Worm (Caenorhabditis elegans) whole organism, young adult: ENCODE measurements around the gene tab-1.
A peak's percentile ranks its signal among the peaks of the same experiment; 100 is the strongest.

Experiments
- B0336.3 ChIP-seq: fragments of 200-800 bp; sonication (Bioruptor generic); IDR thresholded peaks from 2 replicates; pipeline ENCODE4 v1.3.6; 2022; ENCODE audit warnings: missing genetic modification characterization, missing compliant biosample characterization
- C06A6.2 ChIP-seq: fragments of 200-800 bp; sonication (Bioruptor generic); conservative IDR thresholded peaks from 2 replicates; pipeline ENCODE4 v1.3.6; 2022; ENCODE audit warnings: missing genetic modification characterization, missing compliant biosample characterization
- C17E4.6 ChIP-seq: fragments of 200-800 bp; sonication (Bioruptor generic); IDR thresholded peaks from 2 replicates; pipeline ENCODE4 v1.3.6; 2022; ENCODE audit warnings: missing genetic modification reagents, missing genetic modification characterization, missing compliant biosample characterization
- F55B11.4 ChIP-seq: sonication (generic microtip); optimal IDR thresholded peaks from 2 replicates; lab custom pipeline; 2016; ENCODE audit warnings: missing compliant biosample characterization, missing genetic modification characterization, borderline replicate concordance; ENCODE audit not compliant: insufficient read depth
- K11D2.4 ChIP-seq: fragments of 200-800 bp; sonication (Bioruptor generic); IDR thresholded peaks from 2 replicates; pipeline ENCODE4 v1.3.6; 2022; ENCODE audit warnings: missing genetic modification reagents, missing genetic modification characterization, missing compliant biosample characterization
- K12H6.12 ChIP-seq: fragments of 200-800 bp; sonication (Bioruptor generic); optimal IDR thresholded peaks from 2 replicates; lab custom pipeline; 2018; ENCODE audit warnings: mild to moderate bottlenecking, missing genetic modification characterization, missing compliant biosample characterization
- T26A5.8 ChIP-seq: sonication (generic microtip); optimal IDR thresholded peaks from 2 replicates; lab custom pipeline; 2016; ENCODE audit warnings: missing genetic modification characterization, missing compliant biosample characterization
- Y53F4B.3 ChIP-seq: fragments of 200-800 bp; sonication (Bioruptor generic); IDR thresholded peaks from 2 replicates; pipeline ENCODE4 v1.3.6; 2022; ENCODE audit warnings: missing genetic modification reagents, missing genetic modification characterization, missing compliant biosample characterization
- Y53G8AR.9 ChIP-seq: fragments of 200-800 bp; sonication (Bioruptor generic); conservative IDR thresholded peaks from 2 replicates; pipeline ENCODE4 v1.3.6; 2022; ENCODE audit warnings: missing genetic modification reagents, missing genetic modification characterization, missing compliant biosample characterization
- Y56A3A.18 ChIP-seq: fragments of 200-800 bp; sonication (Bioruptor generic); IDR thresholded peaks from 2 replicates; pipeline ENCODE4 v1.3.6; 2022; ENCODE audit warnings: missing genetic modification reagents, missing genetic modification characterization, missing compliant biosample characterization
- Y95B8A.8 ChIP-seq: fragments of 200-800 bp; sonication (Bioruptor generic); IDR thresholded peaks from 2 replicates; pipeline ENCODE4 v1.3.6; 2022; ENCODE audit warnings: missing genetic modification reagents, missing genetic modification characterization, missing compliant biosample characterization
- ZK185.1 ChIP-seq: sonication (generic microtip); optimal IDR thresholded peaks from 2 replicates; lab custom pipeline; 2016; ENCODE audit warnings: mild to moderate bottlenecking, missing genetic modification characterization, missing compliant biosample characterization; ENCODE audit not compliant: poor library complexity, severe bottlenecking
- attf-3 ChIP-seq: fragments of 200-800 bp; sonication (Bioruptor generic); conservative IDR thresholded peaks from 2 replicates; pipeline ENCODE4 v1.3.6; 2022; ENCODE audit warnings: missing genetic modification reagents, missing genetic modification characterization, missing compliant biosample characterization
- cebp-1 ChIP-seq, 2 experiments: fragments of 200-800 bp in 1 of 2; sonication (Bioruptor generic) in 1 of 2; sonication (generic microtip) in 1 of 2; IDR thresholded peaks in 1 of 2; optimal IDR thresholded peaks in 1 of 2; 2 replicates each; pipeline versions ENCODE4 v1.3.6 to Lab custom; 2017 to 2022; ENCODE audit warnings: missing compliant biosample characterization in 2 of 2, missing genetic modification characterization in 2 of 2, mild to moderate bottlenecking in 1 of 2, missing genetic modification reagents in 1 of 2, moderate library complexity in 1 of 2
- ceh-27 ChIP-seq: fragments of 200-800 bp; sonication (Bioruptor generic); optimal IDR thresholded peaks from 2 replicates; lab custom pipeline; 2018; ENCODE audit warnings: mild to moderate bottlenecking, missing genetic modification characterization, moderate library complexity, missing compliant biosample characterization
- ceh-58 ChIP-seq: fragments of 200-800 bp; sonication (Bioruptor generic); IDR thresholded peaks from 2 replicates; pipeline ENCODE4 v1.3.6; 2022; ENCODE audit warnings: missing genetic modification characterization, missing compliant biosample characterization
- chd-7 ChIP-seq: sonication (generic microtip); optimal IDR thresholded peaks from 2 replicates; lab custom pipeline; 2016; ENCODE audit warnings: mild to moderate bottlenecking, missing genetic modification characterization, moderate library complexity, missing compliant biosample characterization
- dox-1 ChIP-seq: fragments of 200-800 bp; sonication (Bioruptor generic); IDR thresholded peaks from 2 replicates; pipeline ENCODE4 v1.3.6; 2022; ENCODE audit warnings: missing genetic modification reagents, missing genetic modification characterization, missing compliant biosample characterization
- ekl-4 ChIP-seq: fragments of 200-800 bp; sonication (Bioruptor generic); IDR thresholded peaks from 2 replicates; pipeline ENCODE4 v1.3.6; 2022; ENCODE audit warnings: missing genetic modification reagents, missing genetic modification characterization, missing compliant biosample characterization
- let-526 ChIP-seq: fragments of 200-800 bp; sonication (Bioruptor generic); IDR thresholded peaks from 2 replicates; pipeline ENCODE4 v1.3.6; 2022; ENCODE audit warnings: missing genetic modification reagents, missing genetic modification characterization, missing compliant biosample characterization
- lin-54 ChIP-seq: fragments of 200-800 bp; sonication (Bioruptor generic); optimal IDR thresholded peaks from 2 replicates; lab custom pipeline; 2018; ENCODE audit warnings: mild to moderate bottlenecking, missing genetic modification characterization, missing compliant biosample characterization
- madf-8 ChIP-seq: fragments of 200-800 bp; sonication (Bioruptor generic); conservative IDR thresholded peaks from 2 replicates; pipeline ENCODE4 v1.3.6; 2022; ENCODE audit warnings: missing genetic modification reagents, missing genetic modification characterization, missing compliant biosample characterization
- nfya-2 ChIP-seq: fragments of 200-800 bp; sonication (Bioruptor generic); IDR thresholded peaks from 2 replicates; pipeline ENCODE4 v1.3.6; 2022; ENCODE audit warnings: missing genetic modification reagents, missing genetic modification characterization, missing compliant biosample characterization
- nfyb-1 ChIP-seq: fragments of 200-800 bp; sonication (Bioruptor generic); IDR thresholded peaks from 2 replicates; pipeline ENCODE4 v1.3.6; 2022; ENCODE audit warnings: missing genetic modification reagents, missing genetic modification characterization, missing compliant biosample characterization
- nhr-80 ChIP-seq: sonication (generic microtip); optimal IDR thresholded peaks from 2 replicates; lab custom pipeline; 2016; ENCODE audit warnings: missing genetic modification characterization, missing compliant biosample characterization
- pha-4 ChIP-seq: fragments of 150-350 bp; sonication (generic microtip); optimal IDR thresholded peaks from 2 replicates; lab custom pipeline; 2014; ENCODE audit warnings: missing biosample characterization, missing genetic modification reagents, missing genetic modification characterization
- rec-8 ChIP-seq, 2 experiments: sonication (generic microtip); optimal IDR thresholded peaks; 2 replicates each; lab custom pipeline; 2016; ENCODE audit warnings: mild to moderate bottlenecking in 2 of 2, missing genetic modification characterization in 2 of 2, missing genetic modification reagents in 2 of 2, missing genotype in 2 of 2, missing biosample characterization in 1 of 2, missing compliant biosample characterization in 1 of 2, moderate library complexity in 1 of 2
- rpc-1 ChIP-seq, 2 experiments: fragments of 150-350 bp in 1 of 2; sonication (generic microtip) in 1 of 2; optimal IDR thresholded peaks; 2 replicates each; lab custom pipeline; 2014 to 2018; ENCODE audit warnings: missing biosample characterization in 1 of 2, missing genetic modification characterization in 1 of 2, missing genetic modification reagents in 1 of 2, missing genotype in 1 of 2
- snpc-1.3 ChIP-seq: sonication (generic microtip); optimal IDR thresholded peaks from 2 replicates; lab custom pipeline; 2017; ENCODE audit warnings: missing genetic modification characterization, mild to moderate bottlenecking, missing compliant biosample characterization, antibody characterized with exemption, moderate library complexity, missing genotype, missing genetic modification reagents; ENCODE audit not compliant: insufficient read depth
- sptf-2 ChIP-seq: fragments of 200-800 bp; sonication (Bioruptor generic); optimal IDR thresholded peaks from 2 replicates; lab custom pipeline; 2018; ENCODE audit warnings: mild to moderate bottlenecking, missing genetic modification characterization, missing compliant biosample characterization
- unc-130 ChIP-seq: sonication (generic microtip); optimal IDR thresholded peaks from 2 replicates; lab custom pipeline; 2016; ENCODE audit warnings: missing genetic modification reagents, missing genetic modification characterization, missing compliant biosample characterization
- xnd-1 ChIP-seq: sonication (generic microtip); optimal IDR thresholded peaks from 2 replicates; lab custom pipeline; 2016; ENCODE audit warnings: missing genotype, missing genetic modification reagents, missing genetic modification characterization, missing compliant biosample characterization

The tab-1 gene

ce11 chrII:6835972-6836595, 33.0 kb downstream of the tab-1 start:
- TF ChIP-seq nfya-2 (GFP tag; lab: Robert Waterston, UW) (no peak), B0336.3 (GFP tag; lab: Robert Waterston, UW) (no peak), lin-54 (GFP tag; lab: Kevin White, UChicago) (no peak), C06A6.2 (GFP tag; lab: Robert Waterston, UW) (no peak), ceh-27 (GFP tag; lab: Kevin White, UChicago) (no peak), K11D2.4 (no peak), K12H6.12 (tag; lab: Kevin White, UChicago) (peak; percentile 19), Y53G8AR.9 (GFP tag; lab: Robert Waterston, UW) (no peak), pha-4 (tag; lab: Kevin White, UChicago) (peak; percentile 42), snpc-1.3 (tag; lab: Kevin White, UChicago) (no peak)

ce11 chrII:6836762-6837566, 33.8 kb downstream of the tab-1 start:
- TF ChIP-seq dox-1 (GFP tag; lab: Robert Waterston, UW) = 0 out of 2 replicates have a peak, but pooled peaks have one; percentile 5
- no peak for TF ChIP-seq rpc-1 (optimal IDR thresholded peaks at IDR 0.05; lab: Kevin White, UChicago)
- no peak for TF ChIP-seq rpc-1 (tag; optimal IDR thresholded peaks at IDR 0.05; lab: Kevin White, UChicago)
- no peak for TF ChIP-seq rec-8 (tag; optimal IDR thresholded peaks at IDR 0.05; lab: Kevin White, UChicago)
- no peak for TF ChIP-seq Y95B8A.8 (GFP tag; lab: Robert Waterston, UW)
- TF ChIP-seq T26A5.8 (tag; lab: Kevin White, UChicago) = no peak
- TF ChIP-seq pha-4 (tag; lab: Kevin White, UChicago) = peak; percentile 14
- TF ChIP-seq attf-3 (GFP tag; lab: Robert Waterston, UW) = no peak
- TF ChIP-seq cebp-1 (GFP tag; IDR thresholded peaks at IDR 0.05; lab: Robert Waterston, UW) = no peak
- peak; percentile 39 for TF ChIP-seq cebp-1 (tag; optimal IDR thresholded peaks at IDR 0.05; lab: Kevin White, UChicago)
- TF ChIP-seq nhr-80 (tag; lab: Kevin White, UChicago) = peak; percentile 69
- no peak for TF ChIP-seq madf-8 (GFP tag; lab: Robert Waterston, UW)
- TF ChIP-seq C17E4.6 (GFP tag; lab: Robert Waterston, UW) = no peak
- TF ChIP-seq sptf-2 = no peak
- TF ChIP-seq Y56A3A.18 (GFP tag; lab: Robert Waterston, UW) = no peak
- TF ChIP-seq Y53F4B.3 = no peak

DNA sequence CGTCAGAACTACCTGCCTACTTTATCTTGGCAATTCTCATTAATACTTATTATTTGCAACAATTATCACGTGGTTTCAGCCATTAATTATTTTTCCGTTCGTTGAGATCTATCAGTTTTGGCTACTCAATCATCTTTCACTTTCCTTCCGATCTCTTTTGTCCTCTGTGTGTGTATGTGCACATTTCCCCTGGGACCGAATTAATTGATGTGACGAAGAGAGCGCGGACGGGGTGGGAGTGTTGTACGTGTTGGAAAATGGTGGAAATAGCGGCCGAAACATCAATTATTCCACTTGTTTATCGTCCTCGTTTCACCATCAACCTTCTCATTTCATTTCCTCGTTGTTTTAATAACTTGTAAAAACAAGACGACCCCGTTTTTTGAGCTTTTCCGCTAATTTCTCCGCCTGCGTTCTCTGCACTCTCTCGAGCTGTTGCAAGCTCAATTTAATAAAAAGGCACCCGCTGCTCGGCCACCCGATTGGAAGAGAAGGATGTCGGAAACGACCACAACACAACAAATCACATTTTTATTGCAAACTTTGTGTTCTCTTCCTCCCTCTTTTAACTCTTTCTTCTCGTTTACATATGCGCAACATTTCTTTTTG, 35.2 kb downstream of the tab-1 start:
- TF ChIP-seq nfyb-1 (GFP tag; lab: Robert Waterston, UW) = no peak
- no peak for TF ChIP-seq F55B11.4 (tag; lab: Kevin White, UChicago)
- no peak for TF ChIP-seq K12H6.12 (tag; lab: Kevin White, UChicago)
- no peak for TF ChIP-seq xnd-1 (tag; lab: Kevin White, UChicago)
- no peak for TF ChIP-seq ceh-58 (GFP tag; lab: Robert Waterston, UW)
- TF ChIP-seq cebp-1 (GFP tag; IDR thresholded peaks at IDR 0.05; lab: Robert Waterston, UW) = no peak
- no peak for TF ChIP-seq cebp-1 (tag; optimal IDR thresholded peaks at IDR 0.05; lab: Kevin White, UChicago)
- 0 out of 2 replicates have a peak, but pooled peaks have one; percentile 29 for TF ChIP-seq let-526 (GFP tag; lab: Robert Waterston, UW)
- TF ChIP-seq T26A5.8 (tag; lab: Kevin White, UChicago) = no peak
- TF ChIP-seq ZK185.1 (tag; lab: Kevin White, UChicago) = no peak
- peak; percentile 9 for TF ChIP-seq chd-7 (tag; lab: Kevin White, UChicago)
- TF ChIP-seq ekl-4 = no peak
- no peak for TF ChIP-seq unc-130 (GFP tag; lab: Kevin White, UChicago)
- TF ChIP-seq, all 124 proteins: peak for 2
